Fruit fly (Drosophila melanogaster): ENCODE measurements around the gene CG31142.

Gene CG31142

DNA sequence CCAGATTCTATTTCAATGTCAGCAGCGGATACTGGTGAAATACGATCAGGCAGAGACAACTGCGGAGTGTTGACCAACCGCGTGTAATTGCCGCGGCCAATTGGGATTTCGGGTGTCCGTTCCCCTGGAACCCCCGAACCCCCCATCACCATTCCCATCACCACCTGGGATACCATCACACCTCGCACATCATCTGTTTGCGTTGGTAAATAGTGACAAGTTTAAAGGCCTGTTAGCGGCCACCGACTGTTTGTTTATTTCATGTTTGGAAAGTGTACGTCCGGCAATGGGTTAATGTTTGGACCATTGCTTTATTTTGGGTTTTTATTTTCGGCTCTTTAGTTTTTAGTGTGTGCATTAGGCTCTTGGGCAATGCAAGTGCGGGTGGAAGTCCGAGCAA, 18.0 kb downstream of the CG31142 start (continued):
- TF ChIP-seq Hr3 (GFP tag; optimal IDR thresholded peaks at IDR 0.05) (no peak), Hmr (GFP tag; optimal IDR thresholded peaks at IDR 0.05) (no peak), CG16815 (GFP tag; optimal IDR thresholded peaks at IDR 0.05) (no peak), Hmx (GFP tag; optimal IDR thresholded peaks at IDR 0.05) (no peak), sc (optimal IDR thresholded peaks at IDR 0.05) (no peak), sc (GFP tag; optimal IDR thresholded peaks at IDR 0.05) (no peak), Poxn (GFP tag; IDR thresholded peaks at IDR 0.05) (no peak), CG1832 (GFP tag; optimal IDR thresholded peaks at IDR 0.05) (no peak), inv (GFP tag; IDR thresholded peaks at IDR 0.05; ENCODE audit: partially characterized antibody) (no peak), tx (GFP tag; optimal IDR thresholded peaks at IDR 0.05) (no peak), CG13123 (GFP tag; optimal IDR thresholded peaks at IDR 0.05) (no peak), Sox100B (GFP tag; optimal IDR thresholded peaks at IDR 0.05) (peak; percentile 24), knrl (GFP tag; IDR thresholded peaks at IDR 0.05; ENCODE audit: partially characterized antibody) (no peak), ssp (GFP tag; IDR thresholded peaks at IDR 0.05) (no peak), CG7271 (tag; optimal IDR thresholded peaks at IDR 0.05) (no peak), CG14860 (GFP tag; IDR thresholded peaks at IDR 0.05; ENCODE audit: partially characterized antibody) (no peak), so (GFP tag; IDR thresholded peaks at IDR 0.05) (no peak), sob (GFP tag; IDR thresholded peaks at IDR 0.05) (no peak), zen (tag; optimal IDR thresholded peaks at IDR 0.05) (no peak), tap (tag; optimal IDR thresholded peaks at IDR 0.05) (peak; percentile 12), Abd-B (GFP tag; optimal IDR thresholded peaks at IDR 0.05) (no peak), esg (GFP tag; conservative IDR thresholded peaks at IDR 0.05) (no peak), CG10959 (GFP tag; IDR thresholded peaks at IDR 0.05) (no peak), trh (GFP tag; optimal IDR thresholded peaks at IDR 0.05) (no peak), CG15601 (tag; optimal IDR thresholded peaks at IDR 0.05) (peak; percentile 60), BtbVII (GFP tag; optimal IDR thresholded peaks at IDR 0.05) (peak; percentile 24), HmgD (GFP tag; optimal IDR thresholded peaks at IDR 0.05) (no peak), CG8359 (GFP tag; optimal IDR thresholded peaks at IDR 0.05; ENCODE audit: borderline replicate concordance) (no peak), CG5953 (GFP tag; IDR thresholded peaks at IDR 0.05) (no peak), CG12104 (GFP tag; optimal IDR thresholded peaks at IDR 0.05) (no peak), sr (GFP tag; IDR thresholded peaks at IDR 0.05) (no peak), Chrac-16 (GFP tag; optimal IDR thresholded peaks at IDR 0.05) (no peak), lab (GFP tag; optimal IDR thresholded peaks at IDR 0.05) (peak; percentile 32), Oli (tag; optimal IDR thresholded peaks at IDR 0.05) (no peak), CG8290 (GFP tag; optimal IDR thresholded peaks at IDR 0.05) (no peak), CG8290 (tag; optimal IDR thresholded peaks at IDR 0.05) (no peak), Eip74EF (GFP tag; optimal IDR thresholded peaks at IDR 0.05) (no peak), Ravus (GFP tag; IDR thresholded peaks at IDR 0.05) (no peak), CG10274 (GFP tag; optimal IDR thresholded peaks at IDR 0.05) (no peak), CG7372 (GFP tag; IDR thresholded peaks at IDR 0.05) (no peak), CG11695 (GFP tag; IDR thresholded peaks at IDR 0.05) (no peak), CG17612 (GFP tag; IDR thresholded peaks at IDR 0.05) (no peak), nerfin-1 (tag; optimal IDR thresholded peaks at IDR 0.05) (no peak), CG10654 (GFP tag; optimal IDR thresholded peaks at IDR 0.05) (no peak), sqz (GFP tag; optimal IDR thresholded peaks at IDR 0.05) (no peak), sug (tag; optimal IDR thresholded peaks at IDR 0.05) (no peak), CG7963 (GFP tag; IDR thresholded peaks at IDR 0.05; ENCODE audit: partially characterized antibody) (no peak), CG2712 (tag; optimal IDR thresholded peaks at IDR 0.05) (no peak), pum (GFP tag; optimal IDR thresholded peaks at IDR 0.05) (no peak), fd64A (GFP tag; optimal IDR thresholded peaks at IDR 0.05) (peak; percentile 56), CG4617 (GFP tag; optimal IDR thresholded peaks at IDR 0.05; ENCODE audit: borderline replicate concordance) (no peak), CG17359 (tag; optimal IDR thresholded peaks at IDR 0.05) (peak; percentile 18)

Measured in whole organism, embryonic.